Worm (Caenorhabditis elegans) whole organism, mixed stage, embryonic: ENCODE measurements around the gene B0432.9.

Experiments
- blmp-1 ChIP-seq: fragments of 150-350 bp; optimal IDR thresholded peaks from 2 replicates; lab custom pipeline; 2014; ENCODE audit warnings: missing biosample characterization, missing genetic modification characterization
- ceh-39 ChIP-seq: fragments of 150-350 bp; optimal IDR thresholded peaks from 2 replicates; lab custom pipeline; 2014; ENCODE audit warnings: missing biosample characterization, missing genetic modification characterization
- elt-1 ChIP-seq: sonication (generic microtip); optimal IDR thresholded peaks from 2 replicates; lab custom pipeline; 2017; ENCODE audit warnings: missing genetic modification characterization, mild to moderate bottlenecking, missing compliant biosample characterization, antibody characterized with exemption, moderate library complexity, borderline replicate concordance; ENCODE audit not compliant: insufficient read depth
- flh-1 ChIP-seq: fragments of 200-800 bp; sonication (Bioruptor generic); optimal IDR thresholded peaks from 2 replicates; lab custom pipeline; 2018; ENCODE audit warnings: mild to moderate bottlenecking, missing genetic modification characterization, moderate library complexity, missing compliant biosample characterization
- mab-5 ChIP-seq: fragments of 150-350 bp; optimal IDR thresholded peaks from 2 replicates; lab custom pipeline; 2014; ENCODE audit warnings: missing biosample characterization, missing genetic modification characterization
- mep-1 ChIP-seq: fragments of 150-350 bp; optimal IDR thresholded peaks from 2 replicates; lab custom pipeline; 2017; ENCODE audit warnings: missing biosample characterization, missing genetic modification reagents, missing genetic modification characterization, inconsistent platforms
- nhr-237 ChIP-seq: fragments of 150-350 bp; optimal IDR thresholded peaks from 2 replicates; lab custom pipeline; 2014; ENCODE audit warnings: missing biosample characterization, missing genetic modification characterization
- nhr-76 ChIP-seq: sonication (generic microtip); optimal IDR thresholded peaks from 2 replicates; lab custom pipeline; 2017; ENCODE audit warnings: missing biosample characterization, missing genetic modification characterization
- pha-4 ChIP-seq: fragments of 150-350 bp; optimal IDR thresholded peaks from 2 replicates; lab custom pipeline; 2018; ENCODE audit warnings: missing biosample characterization, missing genetic modification reagents, missing genetic modification characterization
- sem-2 ChIP-seq: fragments of 200-800 bp; sonication (Bioruptor generic); optimal IDR thresholded peaks from 2 replicates; lab custom pipeline; 2018; ENCODE audit warnings: mild to moderate bottlenecking, missing genetic modification characterization, missing compliant biosample characterization
- snpc-4 ChIP-seq: fragments of 150-350 bp; optimal IDR thresholded peaks from 2 replicates; lab custom pipeline; 2014; ENCODE audit warnings: missing biosample characterization, missing genetic modification characterization
- ztf-11 ChIP-seq: fragments of 150-350 bp; optimal IDR thresholded peaks from 2 replicates; lab custom pipeline; 2014; ENCODE audit warnings: missing biosample characterization, missing genetic modification characterization

- TF ChIP-seq elt-1 (tag; lab: Kevin White, UChicago) (no peak), nhr-76 (peak; percentile 72), mep-1 (tag; lab: Kevin White, UChicago) (peak; percentile 97), blmp-1 (tag; lab: Kevin White, UChicago) (peak; percentile 62), pha-4 (tag; lab: Kevin White, UChicago) (peak; percentile 84), sem-2 (GFP tag; lab: Kevin White, UChicago) (peak; percentile 17), nhr-237 (tag; lab: Kevin White, UChicago) (peak; percentile 90), ztf-11 (peak; percentile 80), snpc-4 (tag; lab: Kevin White, UChicago) (no peak), flh-1 (peak; percentile 39), mab-5 (tag; lab: Kevin White, UChicago) (peak; percentile 46), ceh-39 (tag; lab: Kevin White, UChicago) (peak; percentile 85)
These were observed 28.4 kb downstream of the B0432.9 start for ce11 chrII:255124-255523.
